Fruit fly (Drosophila melanogaster) whole organism, embryonic: ENCODE measurements around the gene CG14507.

Experiments used
- Antp ChIP-seq: fragments of 200-800 bp; sonication (Bioruptor generic); optimal IDR thresholded peaks from 3 replicates; lab custom pipeline; 2016; ENCODE audit warnings: missing biosample characterization, missing genetic modification characterization
- Atf-2 ChIP-seq: fragments of 200-800 bp; sonication (Bioruptor generic); optimal IDR thresholded peaks from 2 replicates; lab custom pipeline; 2016; ENCODE audit warnings: missing biosample characterization, missing genetic modification characterization
- Atf3 ChIP-seq: fragments of 200-800 bp; sonication (Bioruptor generic); optimal IDR thresholded peaks from 3 replicates; lab custom pipeline; 2016; ENCODE audit warnings: missing biosample characterization, missing genetic modification characterization
- CG10565 ChIP-seq: fragments of 200-800 bp; sonication (Bioruptor generic); optimal IDR thresholded peaks from 3 replicates; lab custom pipeline; 2016; ENCODE audit warnings: missing biosample characterization, mild to moderate bottlenecking, missing genetic modification characterization
- CG10654 ChIP-seq: fragments of 200-800 bp; sonication (Bioruptor generic); optimal IDR thresholded peaks from 2 replicates; lab custom pipeline; 2016; ENCODE audit warnings: missing biosample characterization, missing genetic modification characterization
- CG1233 ChIP-seq: fragments of 200-800 bp; sonication (Bioruptor generic); optimal IDR thresholded peaks from 4 replicates; lab custom pipeline; 2018; ENCODE audit warnings: missing biosample characterization, mild to moderate bottlenecking, missing genetic modification characterization
- CG14667 ChIP-seq: fragments of 200-800 bp; sonication (Bioruptor generic); IDR thresholded peaks from 2 replicates; pipeline ENCODE4 v1.3.6; 2022; ENCODE audit warnings: missing biosample characterization, missing genetic modification characterization
- CG15073 ChIP-seq: fragments of 200-800 bp; sonication (Bioruptor generic); optimal IDR thresholded peaks from 2 replicates; lab custom pipeline; 2016; ENCODE audit warnings: missing biosample characterization, missing genetic modification characterization
- CG16813 ChIP-seq: fragments of 200-800 bp; sonication (Bioruptor generic); IDR thresholded peaks from 3 replicates; pipeline ENCODE4 v1.3.6; 2022; ENCODE audit warnings: missing biosample characterization, missing genetic modification characterization; ENCODE audit not compliant: partially characterized antibody
- CG17829 ChIP-seq: fragments of 200-800 bp; optimal IDR thresholded peaks from 2 replicates; lab custom pipeline; 2019; ENCODE audit warnings: missing biosample characterization, mild to moderate bottlenecking, missing genetic modification characterization, moderate library complexity
- CG18599 ChIP-seq: fragments of 200-800 bp; sonication (Bioruptor generic); optimal IDR thresholded peaks from 3 replicates; lab custom pipeline; 2017; ENCODE audit warnings: missing biosample characterization, missing genetic modification characterization, mild to moderate bottlenecking, moderate library complexity, missing genetic modification reagents
- CG2120 ChIP-seq: fragments of 200-800 bp; sonication (Bioruptor generic); optimal IDR thresholded peaks from 3 replicates; lab custom pipeline; 2016; ENCODE audit warnings: missing biosample characterization, missing genetic modification characterization
- CG2202 ChIP-seq: fragments of 200-800 bp; sonication (Bioruptor generic); optimal IDR thresholded peaks from 2 replicates; lab custom pipeline; 2018; ENCODE audit warnings: missing biosample characterization, mild to moderate bottlenecking, missing genetic modification characterization
- CG3065 ChIP-seq: fragments of 200-800 bp; sonication (Bioruptor generic); optimal IDR thresholded peaks from 2 replicates; lab custom pipeline; 2016; ENCODE audit warnings: missing biosample characterization, missing genetic modification characterization
- CG31224 ChIP-seq: fragments of 200-800 bp; sonication (Bioruptor generic); IDR thresholded peaks from 2 replicates; pipeline ENCODE4 v1.3.6; 2022; ENCODE audit warnings: missing biosample characterization, missing genetic modification characterization
- CG3838 ChIP-seq: fragments of 200-800 bp; sonication (Bioruptor generic); optimal IDR thresholded peaks from 3 replicates; lab custom pipeline; 2016; ENCODE audit warnings: missing biosample characterization, missing genetic modification characterization
- CG6254 ChIP-seq: fragments of 200-800 bp; sonication (Bioruptor generic); optimal IDR thresholded peaks from 3 replicates; lab custom pipeline; 2017; ENCODE audit warnings: mild to moderate bottlenecking, missing biosample characterization, missing genetic modification reagents, missing genetic modification characterization
- CG7556 ChIP-seq: fragments of 200-800 bp; sonication (Bioruptor generic); optimal IDR thresholded peaks from 2 replicates; lab custom pipeline; 2017; ENCODE audit warnings: missing biosample characterization, mild to moderate bottlenecking, missing genetic modification characterization
- Fer3 ChIP-seq: fragments of 200-800 bp; sonication (Bioruptor generic); optimal IDR thresholded peaks from 2 replicates; lab custom pipeline; 2018; ENCODE audit warnings: missing biosample characterization, mild to moderate bottlenecking, missing genetic modification characterization, moderate library complexity
- Hey ChIP-seq: fragments of 200-800 bp; sonication (Bioruptor generic); optimal IDR thresholded peaks from 3 replicates; lab custom pipeline; 2018; ENCODE audit warnings: missing biosample characterization, mild to moderate bottlenecking, missing genetic modification characterization
- HmgD ChIP-seq: fragments of 200-800 bp; sonication (Bioruptor generic); optimal IDR thresholded peaks from 3 replicates; lab custom pipeline; 2016; ENCODE audit warnings: missing biosample characterization, missing genetic modification characterization
- Jarid2 ChIP-seq: fragments of 200-800 bp; sonication (Bioruptor generic); optimal IDR thresholded peaks from 3 replicates; lab custom pipeline; 2017; ENCODE audit warnings: mild to moderate bottlenecking, missing biosample characterization, missing genetic modification reagents, missing genetic modification characterization
- Lhr ChIP-seq: fragments of 200-800 bp; sonication (Bioruptor generic); optimal IDR thresholded peaks from 3 replicates; lab custom pipeline; 2017; ENCODE audit warnings: mild to moderate bottlenecking, missing biosample characterization, missing genetic modification reagents, missing genetic modification characterization
- Neu2 ChIP-seq: fragments of 200-800 bp; sonication (Bioruptor generic); optimal IDR thresholded peaks from 3 replicates; lab custom pipeline; 2016; ENCODE audit warnings: missing biosample characterization, missing genetic modification characterization, borderline replicate concordance
- Nf-YC ChIP-seq: fragments of 200-800 bp; optimal IDR thresholded peaks from 3 replicates; lab custom pipeline; 2019; ENCODE audit warnings: missing biosample characterization, mild to moderate bottlenecking, missing genetic modification characterization, moderate library complexity
- Oli ChIP-seq: fragments of 200-800 bp; sonication (Bioruptor generic); optimal IDR thresholded peaks from 2 replicates; lab custom pipeline; 2018; ENCODE audit warnings: missing biosample characterization, mild to moderate bottlenecking, missing genetic modification characterization, moderate library complexity
- TFAM ChIP-seq: fragments of 200-800 bp; sonication (Bioruptor generic); optimal IDR thresholded peaks from 2 replicates; lab custom pipeline; 2017; ENCODE audit warnings: missing biosample characterization, missing genetic modification characterization, inconsistent platforms
- bcd ChIP-seq: fragments of 200-800 bp; sonication (Bioruptor generic); optimal IDR thresholded peaks from 2 replicates; lab custom pipeline; 2017; ENCODE audit warnings: missing biosample characterization, mild to moderate bottlenecking, missing genetic modification characterization
- bigmax ChIP-seq: fragments of 200-800 bp; sonication (Bioruptor generic); optimal IDR thresholded peaks from 2 replicates; lab custom pipeline; 2018; ENCODE audit warnings: missing biosample characterization, mild to moderate bottlenecking, missing genetic modification characterization
- bowl ChIP-seq: fragments of 200-800 bp; sonication (Bioruptor generic); IDR thresholded peaks from 2 replicates; pipeline ENCODE4 v1.3.6; 2022; ENCODE audit warnings: missing biosample characterization, missing genetic modification characterization
- cas ChIP-seq: fragments of 200-800 bp; sonication (Bioruptor generic); IDR thresholded peaks from 2 replicates; pipeline ENCODE4 v1.3.6; 2022; ENCODE audit warnings: missing biosample characterization, missing genetic modification characterization
- caup ChIP-seq: fragments of 200-800 bp; sonication (Bioruptor generic); optimal IDR thresholded peaks from 3 replicates; lab custom pipeline; 2017; ENCODE audit warnings: missing biosample characterization, mild to moderate bottlenecking, missing genetic modification characterization, moderate library complexity; ENCODE audit not compliant: severe bottlenecking
- dimm ChIP-seq: fragments of 200-800 bp; sonication (Bioruptor generic); IDR thresholded peaks from 2 replicates; pipeline ENCODE4 v1.3.6; 2022; ENCODE audit warnings: missing biosample characterization, missing genetic modification characterization
- fd102C ChIP-seq: fragments of 200-800 bp; sonication (Bioruptor generic); optimal IDR thresholded peaks from 2 replicates; lab custom pipeline; 2018; ENCODE audit warnings: missing biosample characterization, mild to moderate bottlenecking, missing genetic modification characterization, moderate library complexity
- fd3F ChIP-seq: fragments of 200-800 bp; sonication (Bioruptor generic); optimal IDR thresholded peaks from 2 replicates; lab custom pipeline; 2018; ENCODE audit warnings: missing biosample characterization, mild to moderate bottlenecking, missing genetic modification characterization, moderate library complexity
- hb ChIP-seq: fragments of 200-800 bp; sonication (Bioruptor generic); IDR thresholded peaks from 3 replicates; pipeline ENCODE4 v1.3.6; 2022; ENCODE audit warnings: missing biosample characterization, missing genetic modification characterization; ENCODE audit not compliant: partially characterized antibody
- knrl ChIP-seq: fragments of 200-800 bp; sonication (Bioruptor generic); IDR thresholded peaks from 3 replicates; pipeline ENCODE4 v1.3.6; 2022; ENCODE audit warnings: missing biosample characterization, missing genetic modification characterization; ENCODE audit not compliant: partially characterized antibody
- lbe ChIP-seq: fragments of 200-800 bp; sonication (Bioruptor generic); optimal IDR thresholded peaks from 2 replicates; lab custom pipeline; 2016; ENCODE audit warnings: missing biosample characterization, mild to moderate bottlenecking, missing genetic modification characterization
- lola ChIP-seq, 3 experiments: fragments of >200 bp in 2 of 3; fragments of 200-800 bp in 1 of 3; sonication (Bioruptor generic) in 1 of 3; optimal IDR thresholded peaks; 2 replicates each; lab custom pipeline; 2017 to 2019; ENCODE audit warnings: missing biosample characterization in 3 of 3, missing genetic modification characterization in 3 of 3, mild to moderate bottlenecking in 1 of 3, moderate library complexity in 1 of 3
- mam ChIP-seq: fragments of 200-800 bp; sonication (Bioruptor generic); optimal IDR thresholded peaks from 3 replicates; lab custom pipeline; 2016; ENCODE audit warnings: missing biosample characterization, missing genetic modification characterization
- nau ChIP-seq: fragments of 200-800 bp; sonication (Bioruptor generic); optimal IDR thresholded peaks from 3 replicates; lab custom pipeline; 2017; ENCODE audit warnings: missing biosample characterization, mild to moderate bottlenecking, missing genetic modification characterization, missing genetic modification reagents
- nerfin-2 ChIP-seq: fragments of 200-800 bp; sonication (Bioruptor generic); IDR thresholded peaks from 2 replicates; pipeline ENCODE4 v1.3.6; 2022; ENCODE audit warnings: missing biosample characterization, missing genetic modification characterization; ENCODE audit not compliant: partially characterized antibody
- org-1 ChIP-seq: fragments of 200-800 bp; sonication (Bioruptor generic); optimal IDR thresholded peaks from 2 replicates; lab custom pipeline; 2017; ENCODE audit warnings: missing biosample characterization, missing genetic modification characterization
- ranshi ChIP-seq: fragments of 200-800 bp; sonication (Bioruptor generic); IDR thresholded peaks from 2 replicates; pipeline ENCODE4 v1.3.6; 2022; ENCODE audit warnings: missing biosample characterization, missing genetic modification characterization
- ro ChIP-seq: fragments of 200-800 bp; sonication (Bioruptor generic); IDR thresholded peaks from 2 replicates; pipeline ENCODE4 v1.3.6; 2022; ENCODE audit warnings: missing biosample characterization, missing genetic modification characterization
- schlank ChIP-seq: fragments of 200-800 bp; sonication (Bioruptor generic); optimal IDR thresholded peaks from 2 replicates; lab custom pipeline; 2018; ENCODE audit warnings: missing biosample characterization, mild to moderate bottlenecking, missing genetic modification characterization
- sr ChIP-seq: fragments of 200-800 bp; sonication (Bioruptor generic); IDR thresholded peaks from 3 replicates; pipeline ENCODE4 v1.3.6; 2022; ENCODE audit warnings: missing biosample characterization, missing genetic modification characterization
- tup ChIP-seq: fragments of 200-800 bp; sonication (Bioruptor generic); optimal IDR thresholded peaks from 2 replicates; lab custom pipeline; 2016; ENCODE audit warnings: missing biosample characterization, mild to moderate bottlenecking, missing genetic modification characterization, moderate library complexity
- zf30C ChIP-seq: fragments of 200-800 bp; sonication (Bioruptor generic); optimal IDR thresholded peaks from 3 replicates; lab custom pipeline; 2018; ENCODE audit warnings: missing biosample characterization, mild to moderate bottlenecking, missing genetic modification characterization
- zfh2 ChIP-seq: fragments of 200-800 bp; sonication (Bioruptor generic); optimal IDR thresholded peaks from 2 replicates; lab custom pipeline; 2016; ENCODE audit warnings: missing biosample characterization, missing genetic modification characterization

The CG14507 gene

dm6 chr3R:29219948-29220347 is 7.6 kb downstream of the CG14507 start, which contains the start of gene eEF1gamma (continued):
- TF ChIP-seq ranshi (GFP tag; lab: Robert Waterston, UW) (peak; percentile 92), CG1233 (GFP tag; lab: Kevin White, UChicago) (peak; percentile 98), CG18599 (GFP tag; lab: Kevin White, UChicago) (peak; percentile 95), Antp (GFP tag; lab: Kevin White, UChicago) (peak; percentile 78), CG3065 (peak; percentile 92), fd3F (peak; percentile 93), Jarid2 (GFP tag; lab: Kevin White, UChicago) (peak; percentile 88), Nf-YC (tag; lab: Kevin White, UChicago) (peak; percentile 81), hb (GFP tag; lab: Robert Waterston, UW) (peak; percentile 94), CG2120 (GFP tag; lab: Kevin White, UChicago) (peak; percentile 85), schlank (tag; lab: Kevin White, UChicago) (peak; percentile 96), cas (GFP tag; lab: Robert Waterston, UW) (peak; percentile 77), CG7556 (peak; percentile 81), ro (GFP tag; lab: Robert Waterston, UW) (peak; percentile 83), nau (GFP tag; lab: Kevin White, UChicago) (peak; percentile 97), bowl (peak; percentile 88), mam (peak; percentile 88), CG14667 (peak; percentile 83), CG2202 (tag; lab: Kevin White, UChicago) (peak; percentile 92), Atf-2 (GFP tag; lab: Kevin White, UChicago) (peak; percentile 92), CG31224 (peak; percentile 88), bigmax (GFP tag; lab: Kevin White, UChicago) (peak; percentile 78), CG3838 (GFP tag; lab: Kevin White, UChicago) (peak; percentile 89), Hey (tag; lab: Kevin White, UChicago) (peak; percentile 95), CG10565 (GFP tag; lab: Kevin White, UChicago) (peak; percentile 82), zf30C (peak; percentile 49), knrl (peak; percentile 94), lbe (peak; percentile 85), Neu2 (GFP tag; lab: Kevin White, UChicago) (peak; percentile 81), CG6254 (GFP tag; lab: Kevin White, UChicago) (peak; percentile 92), zfh2 (GFP tag; lab: Kevin White, UChicago) (peak; percentile 87), CG10654 (GFP tag; lab: Kevin White, UChicago) (peak; percentile 95), dimm (GFP tag; lab: Robert Waterston, UW) (peak; percentile 87), Lhr (peak; percentile 91), sr (GFP tag; lab: Robert Waterston, UW) (peak; percentile 96), CG15073 (GFP tag; lab: Kevin White, UChicago) (peak; percentile 15), org-1 (GFP tag; lab: Kevin White, UChicago) (peak; percentile 92), CG16813 (GFP tag; lab: Robert Waterston, UW) (peak; percentile 94), nerfin-2 (GFP tag; lab: Robert Waterston, UW) (peak; percentile 96), TFAM (GFP tag; lab: Kevin White, UChicago) (peak; percentile 88), bcd (GFP tag; lab: Kevin White, UChicago) (peak; percentile 98), Oli (peak; percentile 90), CG17829 (peak; percentile 91), Atf3 (peak; percentile 91), caup (GFP tag; lab: Kevin White, UChicago) (peak; percentile 99), lola (GFP tag; optimal IDR thresholded peaks at IDR 0.05; lab: Kevin White, UChicago) (peak in 1 of 3 experiments; percentile 83), fd102C (GFP tag; lab: Kevin White, UChicago) (peak; percentile 93), tup (peak; percentile 85), HmgD (peak; percentile 90), Fer3 (tag; lab: Kevin White, UChicago) (peak; percentile 95)
